Worm (Caenorhabditis elegans) whole organism, young adult: ENCODE measurements around the gene R03D7.15.

ENCODE experiments used
- ama-1 ChIP-seq, 3 experiments: fragments of 150-350 bp in 1 of 3; sonication (generic microtip) in 2 of 3; optimal IDR thresholded peaks; 2 replicates each; lab custom pipeline; 2014 to 2018; ENCODE audit warnings: missing biosample characterization in 2 of 3, missing genetic modification characterization in 2 of 3, missing genetic modification reagents in 2 of 3
- aptf-2 ChIP-seq: fragments of 200-800 bp; sonication (Bioruptor generic); conservative IDR thresholded peaks from 2 replicates; pipeline ENCODE4 v1.3.6; 2022; ENCODE audit warnings: missing genetic modification reagents, missing genetic modification characterization, missing compliant biosample characterization
- atf-7 ChIP-seq: sonication (generic microtip); optimal IDR thresholded peaks from 2 replicates; lab custom pipeline; 2017; ENCODE audit warnings: mild to moderate bottlenecking, missing genetic modification characterization, missing compliant biosample characterization
- zfh-2 ChIP-seq: fragments of 200-800 bp; sonication (Bioruptor generic); conservative IDR thresholded peaks from 2 replicates; pipeline ENCODE4 v1.3.6; 2022; ENCODE audit warnings: missing genetic modification reagents, missing genetic modification characterization, missing compliant biosample characterization

ce11 chrII:10914366-10914765 lies 27.6 kb upstream of the R03D7.15 start, which contains the start of gene F44F4.15:
- TF ChIP-seq aptf-2 (no peak), zfh-2 (GFP tag; lab: Robert Waterston, UW) (no peak), ama-1 (optimal IDR thresholded peaks at IDR 0.05; lab: Kevin White, UChicago) (no peak), ama-1 (GFP tag; optimal IDR thresholded peaks at IDR 0.05; lab: Kevin White, UChicago) (no peak), atf-7 (tag; lab: Kevin White, UChicago) (no peak)
